2 worm cellular contexts compared by ENCODE assay signal in genomic region chrX:5414250-5414649, ce11.
TF ChIP-seq lines count a peak whose summit lies in the region.

Gene C41A3.2 (minus strand): TSS chrX:5414350.

TF ChIP-seq in whole organism, L4 larva, 104 proteins besides CTCF, POLR2A, EP300 and RAD21:
- TF ChIP-seq unc-62 (GFP tag; optimal IDR thresholded peaks at IDR 0.05 in 1 of 2; lab: Kevin White, UChicago) (peak in 1 of 2 experiments; percentile 26), unc-62 (tag; optimal IDR thresholded peaks at IDR 0.05; lab: Kevin White, UChicago) (no peak), aha-1 (tag; lab: Kevin White, UChicago) (peak; percentile 20), dmd-9 (GFP tag; IDR thresholded peaks at IDR 0.05; lab: Robert Waterston, UW) (no peak)

TF ChIP-seq in whole organism, young adult, 124 proteins besides CTCF, POLR2A, EP300 and RAD21:
- TF ChIP-seq F23B12.7 (tag; optimal IDR thresholded peaks at IDR 0.05; lab: Kevin White, UChicago; ENCODE audit: insufficient read depth) = no peak
- TF ChIP-seq lin-26 (GFP tag; IDR thresholded peaks at IDR 0.05; lab: Robert Waterston, UW) = no peak
- no peak for TF ChIP-seq die-1 (tag; optimal IDR thresholded peaks at IDR 0.05; lab: Kevin White, UChicago)
- no peak for TF ChIP-seq cebp-2 (GFP tag; IDR thresholded peaks at IDR 0.05; lab: Robert Waterston, UW)
- 0 out of 2 replicates have a peak, but pooled peaks have one; percentile 32 for TF ChIP-seq madf-3 (GFP tag; IDR thresholded peaks at IDR 0.05; lab: Robert Waterston, UW)
